Worm (Caenorhabditis elegans): ENCODE data around the gene Y46G5A.36.

DNA sequence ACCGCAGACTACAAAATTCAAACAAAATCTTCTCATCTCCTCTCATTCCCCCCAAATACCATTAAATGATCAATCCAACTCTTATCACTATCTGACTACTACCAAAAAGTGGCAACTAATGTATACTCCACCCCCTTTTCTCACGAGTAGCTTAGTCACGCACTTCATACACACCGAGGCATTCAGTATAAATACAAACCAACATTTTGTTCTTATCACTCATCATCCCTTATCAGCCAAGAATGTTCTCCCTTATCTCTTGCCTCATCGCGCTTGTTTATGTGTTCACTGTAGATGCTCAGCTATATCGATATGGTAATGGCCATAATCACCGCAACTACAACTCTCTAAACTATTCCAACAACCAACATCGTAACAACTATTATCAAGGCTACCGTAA is at the start of gene Y46G5A.36:
- TF ChIP-seq ama-1 (optimal IDR thresholded peaks at IDR 0.05) (no peak), fkh-10 (GFP tag; optimal IDR thresholded peaks at IDR 0.05) (no peak), snpc-4 (tag; optimal IDR thresholded peaks at IDR 0.05) (no peak)
